Worm (Caenorhabditis elegans) whole organism, late embryonic: ENCODE measurements around the gene hacd-1.
A peak's percentile ranks its signal among the peaks of the same experiment; 100 is the strongest.

Experiments used
- C38D4.7 ChIP-seq: fragments of 200-800 bp; sonication (Bioruptor generic); optimal IDR thresholded peaks from 2 replicates; lab custom pipeline; 2018; ENCODE audit warnings: mild to moderate bottlenecking, missing genetic modification characterization, moderate library complexity, missing compliant biosample characterization
- ceh-18 ChIP-seq: sonication (generic microtip); optimal IDR thresholded peaks from 2 replicates; lab custom pipeline; 2016; ENCODE audit warnings: missing genetic modification characterization, missing compliant biosample characterization
- ceh-19 ChIP-seq: fragments of 200-800 bp; sonication (Bioruptor generic); optimal IDR thresholded peaks from 2 replicates; lab custom pipeline; 2018; ENCODE audit warnings: mild to moderate bottlenecking, missing genetic modification characterization, missing compliant biosample characterization
- ceh-24 ChIP-seq: sonication (generic microtip); optimal IDR thresholded peaks from 2 replicates; lab custom pipeline; 2016; ENCODE audit warnings: mild to moderate bottlenecking, missing genetic modification characterization, missing compliant biosample characterization
- ceh-31 ChIP-seq: sonication (generic microtip); optimal IDR thresholded peaks from 2 replicates; lab custom pipeline; 2016; ENCODE audit warnings: missing genetic modification characterization, missing compliant biosample characterization
- ceh-45 ChIP-seq: fragments of 200-800 bp; sonication (Bioruptor generic); IDR thresholded peaks from 2 replicates; pipeline ENCODE4 v1.3.6; 2022; ENCODE audit warnings: missing genetic modification reagents, missing genetic modification characterization, missing compliant biosample characterization
- ceh-48 ChIP-seq: sonication (generic microtip); optimal IDR thresholded peaks from 2 replicates; lab custom pipeline; 2016; ENCODE audit warnings: missing genetic modification characterization, inconsistent platforms, missing compliant biosample characterization
- ceh-6 ChIP-seq: fragments of 200-800 bp; sonication (Bioruptor generic); optimal IDR thresholded peaks from 2 replicates; lab custom pipeline; 2018; ENCODE audit warnings: mild to moderate bottlenecking, missing genetic modification characterization, missing compliant biosample characterization
- elt-2 ChIP-seq: sonication (generic microtip); optimal IDR thresholded peaks from 2 replicates; lab custom pipeline; 2016; ENCODE audit warnings: missing genetic modification reagents, missing genetic modification characterization, missing compliant biosample characterization
- elt-4 ChIP-seq: sonication (generic microtip); optimal IDR thresholded peaks from 2 replicates; lab custom pipeline; 2016; ENCODE audit warnings: missing genetic modification characterization, missing compliant biosample characterization
- fax-1 ChIP-seq: sonication (generic microtip); optimal IDR thresholded peaks from 2 replicates; lab custom pipeline; 2016; ENCODE audit warnings: missing genotype, missing genetic modification characterization, missing compliant biosample characterization
- gmeb-2 ChIP-seq: sonication (generic microtip); optimal IDR thresholded peaks from 2 replicates; lab custom pipeline; 2016; ENCODE audit warnings: missing genetic modification characterization, inconsistent platforms, missing compliant biosample characterization
- hlh-15 ChIP-seq: sonication (generic microtip); optimal IDR thresholded peaks from 2 replicates; lab custom pipeline; 2016; ENCODE audit warnings: missing genetic modification characterization, missing compliant biosample characterization
- hlh-30 ChIP-seq: sonication (generic microtip); optimal IDR thresholded peaks from 2 replicates; lab custom pipeline; 2017; ENCODE audit warnings: antibody characterized with exemption, missing genetic modification characterization, missing compliant biosample characterization; ENCODE audit not compliant: insufficient read depth
- hlh-8 ChIP-seq: sonication (generic microtip); optimal IDR thresholded peaks from 2 replicates; lab custom pipeline; 2016; ENCODE audit warnings: missing genotype, missing genetic modification characterization, missing compliant biosample characterization
- mec-3 ChIP-seq: sonication (generic microtip); optimal IDR thresholded peaks from 2 replicates; lab custom pipeline; 2016; ENCODE audit warnings: borderline replicate concordance, missing genetic modification characterization, missing compliant biosample characterization
- nfya-1 ChIP-seq: sonication (generic microtip); optimal IDR thresholded peaks from 2 replicates; lab custom pipeline; 2017; ENCODE audit warnings: missing genetic modification characterization, mild to moderate bottlenecking, missing compliant biosample characterization, antibody characterized with exemption, moderate library complexity
- nhr-232 ChIP-seq: sonication (generic microtip); optimal IDR thresholded peaks from 2 replicates; lab custom pipeline; 2016; ENCODE audit warnings: missing genetic modification characterization, missing compliant biosample characterization
- npax-4 ChIP-seq: sonication (generic microtip); optimal IDR thresholded peaks from 2 replicates; lab custom pipeline; 2016; ENCODE audit warnings: missing genetic modification characterization, missing compliant biosample characterization
- pag-3 ChIP-seq: sonication (generic microtip); optimal IDR thresholded peaks from 2 replicates; lab custom pipeline; 2016; ENCODE audit warnings: missing compliant biosample characterization, missing genetic modification characterization, borderline replicate concordance
- pqm-1 ChIP-seq: sonication (generic microtip); optimal IDR thresholded peaks from 2 replicates; lab custom pipeline; 2016; ENCODE audit warnings: missing genetic modification characterization, missing compliant biosample characterization
- pros-1 ChIP-seq: fragments of 150-350 bp; optimal IDR thresholded peaks from 2 replicates; lab custom pipeline; 2014; ENCODE audit warnings: missing biosample characterization, missing genetic modification reagents, missing genetic modification characterization
- ref-2 ChIP-seq: sonication (generic microtip); optimal IDR thresholded peaks from 2 replicates; lab custom pipeline; 2016; ENCODE audit warnings: missing genetic modification characterization, missing compliant biosample characterization
- sdc-2 ChIP-seq: sonication (generic microtip); optimal IDR thresholded peaks from 2 replicates; lab custom pipeline; 2016; ENCODE audit warnings: missing genotype, missing genetic modification characterization, missing compliant biosample characterization
- tbx-2 ChIP-seq: sonication (generic microtip); optimal IDR thresholded peaks from 2 replicates; lab custom pipeline; 2016; ENCODE audit warnings: missing genetic modification characterization, missing compliant biosample characterization
- unc-42 ChIP-seq: sonication (generic microtip); optimal IDR thresholded peaks from 2 replicates; lab custom pipeline; 2016; ENCODE audit warnings: missing genotype, missing genetic modification characterization, missing compliant biosample characterization
- unc-55 ChIP-seq: sonication (generic microtip); optimal IDR thresholded peaks from 2 replicates; lab custom pipeline; 2017; ENCODE audit warnings: missing biosample characterization, missing genetic modification reagents, missing genetic modification characterization
- unc-86 ChIP-seq: sonication (generic microtip); optimal IDR thresholded peaks from 2 replicates; lab custom pipeline; 2016; ENCODE audit warnings: missing genetic modification characterization, missing compliant biosample characterization
- zip-5 ChIP-seq: sonication (generic microtip); optimal IDR thresholded peaks from 2 replicates; lab custom pipeline; 2016; ENCODE audit warnings: missing genetic modification characterization, missing compliant biosample characterization

Gene hacd-1

DNA sequence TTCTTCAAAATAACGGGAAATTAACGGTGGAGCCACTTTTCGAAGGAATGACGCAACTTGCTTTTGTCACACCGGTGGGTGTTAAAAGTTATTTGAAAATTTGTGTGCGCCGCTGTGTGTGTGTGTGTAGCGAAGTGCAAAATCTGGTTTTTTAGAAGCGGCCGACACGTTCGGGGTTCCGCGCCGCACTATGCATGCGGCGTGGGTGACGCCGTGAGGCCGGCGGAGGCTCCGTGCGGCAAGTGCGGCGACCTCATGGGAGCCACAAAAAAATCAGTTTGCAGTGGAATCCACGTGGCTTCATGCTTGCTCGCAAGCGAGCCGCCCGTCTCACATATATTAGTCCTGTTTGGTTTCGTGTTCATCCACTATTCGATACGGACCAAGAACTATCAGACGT, 4.9 kb upstream of the hacd-1 start:
- TF ChIP-seq mec-3 (tag; lab: Kevin White, UChicago) = no peak
- TF ChIP-seq nfya-1 (tag; lab: Kevin White, UChicago) = no peak
- no peak for TF ChIP-seq pqm-1 (tag; lab: Kevin White, UChicago)
- TF ChIP-seq hlh-30 (tag; lab: Kevin White, UChicago) = no peak

DNA sequence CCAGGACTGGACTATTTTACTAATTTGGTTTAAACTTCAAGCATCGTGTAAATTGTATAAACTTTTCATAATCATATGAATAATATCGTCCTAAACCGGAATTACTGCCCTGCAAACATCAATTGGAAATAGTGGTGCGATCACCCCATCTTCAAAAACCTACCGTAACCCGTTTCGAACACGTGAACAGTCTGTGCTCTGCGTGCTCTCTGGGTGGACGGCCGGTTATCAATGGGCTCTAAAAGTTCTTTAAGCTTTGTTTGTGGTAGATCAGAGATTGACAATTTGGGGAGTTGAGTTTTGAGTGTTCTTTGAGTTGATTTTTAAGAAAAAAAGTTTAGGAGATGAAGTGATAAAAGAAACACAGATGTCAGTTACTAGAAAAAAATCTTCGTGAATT, 3.6 kb upstream of the hacd-1 start:
- no peak for TF ChIP-seq ceh-24 (tag; lab: Kevin White, UChicago)
- no peak for TF ChIP-seq nfya-1 (tag; lab: Kevin White, UChicago)
- TF ChIP-seq tbx-2 (tag; lab: Kevin White, UChicago) = no peak

DNA sequence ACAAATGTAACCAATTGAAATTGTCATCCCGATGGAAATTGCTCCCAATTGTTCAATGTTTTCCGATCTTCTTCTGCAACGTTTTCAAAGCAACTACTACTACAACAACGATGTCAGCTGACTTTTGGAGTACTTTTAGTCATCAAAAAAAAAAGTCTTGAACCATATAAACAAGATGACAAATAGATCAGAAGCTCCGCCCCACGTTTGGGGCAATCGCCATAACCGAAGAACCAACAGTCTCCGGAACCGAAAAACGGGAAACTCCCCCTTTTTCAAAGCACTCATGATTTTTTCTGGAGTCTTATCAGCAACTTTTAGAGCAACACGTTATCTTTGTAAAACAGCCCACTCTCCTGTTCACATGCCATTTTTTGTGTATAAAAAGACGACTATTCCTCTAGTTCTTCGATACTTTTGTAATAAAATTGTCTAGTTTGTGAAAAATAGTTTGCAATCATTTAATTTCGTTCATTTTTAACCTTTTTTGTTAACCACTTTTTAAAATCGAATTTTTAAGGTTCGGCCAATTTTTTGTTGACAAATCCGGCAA, 719 bp upstream of the hacd-1 start:
- no peak for TF ChIP-seq unc-55 (GFP tag; lab: Kevin White, UChicago)
- TF ChIP-seq elt-2 (tag; lab: Kevin White, UChicago) = peak; percentile 68

- TF ChIP-seq elt-2 (tag; lab: Kevin White, UChicago) (peak; percentile 27), ceh-19 (GFP tag; lab: Kevin White, UChicago) (no peak), pag-3 (tag; lab: Kevin White, UChicago) (no peak)
- TF ChIP-seq, all 69 proteins: peak for 1
Observed at ce11 chrV:1464543-1465040, 4.4 kb downstream of the hacd-1 start, which contains the start of the genes fpn-1.2 and pqn-54. fpn-1.2 (minus strand) TSS chrV:1464699. pqn-54 (plus strand) TSS chrV:1464990.

- TF ChIP-seq hlh-8 (no peak), elt-4 (tag; lab: Kevin White, UChicago) (peak; percentile 48)
Observed at ce11 chrV:1465932-1466331, 5.8 kb downstream of the hacd-1 start.

DNA sequence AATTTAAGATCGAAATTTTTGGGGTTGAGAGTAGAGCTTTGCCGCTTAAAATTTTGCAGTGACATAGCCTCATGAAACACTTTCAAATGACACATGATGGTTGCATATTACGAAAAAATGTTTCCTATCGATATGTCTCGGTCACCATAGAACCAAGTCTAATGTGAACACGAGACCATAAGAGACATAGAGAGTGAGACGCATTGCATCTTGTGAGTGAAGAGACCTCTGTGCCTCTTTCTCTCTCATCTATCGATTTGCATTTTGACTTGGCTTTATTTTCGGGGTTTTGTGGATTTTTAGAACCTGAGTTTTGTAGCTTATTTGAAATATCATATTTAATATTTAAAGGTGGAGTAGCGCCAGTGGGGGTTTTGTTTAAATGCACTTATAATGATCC, 6.8 kb downstream of the hacd-1 start:
- no peak for TF ChIP-seq unc-42 (tag; lab: Kevin White, UChicago)
- TF ChIP-seq zip-5 (tag; lab: Kevin White, UChicago) = no peak
- no peak for TF ChIP-seq ceh-45 (GFP tag; lab: Robert Waterston, UW)
- TF ChIP-seq npax-4 (tag; lab: Kevin White, UChicago) = no peak
- peak; percentile 90 for TF ChIP-seq hlh-30 (tag; lab: Kevin White, UChicago)
- TF ChIP-seq unc-55 (GFP tag; lab: Kevin White, UChicago) = peak; percentile 17
- TF ChIP-seq hlh-15 (tag; lab: Kevin White, UChicago) = no peak
- no peak for TF ChIP-seq pros-1 (tag; lab: Kevin White, UChicago)
- no peak for TF ChIP-seq C38D4.7 (GFP tag; lab: Kevin White, UChicago)
- TF ChIP-seq nhr-232 (tag; lab: Kevin White, UChicago) = no peak
- TF ChIP-seq ceh-18 (tag; lab: Kevin White, UChicago) = no peak
- no peak for TF ChIP-seq gmeb-2 (tag; lab: Kevin White, UChicago)
- TF ChIP-seq ceh-6 (GFP tag; lab: Kevin White, UChicago) = no peak
- no peak for TF ChIP-seq ceh-31
- TF ChIP-seq sdc-2 = no peak
- no peak for TF ChIP-seq unc-86 (tag; lab: Kevin White, UChicago)
- peak; percentile 66 for TF ChIP-seq ceh-48 (tag; lab: Kevin White, UChicago)
- TF ChIP-seq fax-1 (tag; lab: Kevin White, UChicago) = no peak
- no peak for TF ChIP-seq pag-3 (tag; lab: Kevin White, UChicago)
- TF ChIP-seq ref-2 (tag; lab: Kevin White, UChicago) = no peak
